Worm (Caenorhabditis elegans): ENCODE measurements around the gene ZK632.10.

Gene ZK632.10

ce11 chrIII:9793592-9794417 is 33.7 kb downstream of the ZK632.10 start, which contains the start of the genes R10E11.9 and mcm-6:
R10E11.9 (minus strand) TSS chrIII:9793642.
mcm-6 (plus strand) TSS chrIII:9794367.
- TF ChIP-seq ama-1 (optimal IDR thresholded peaks at IDR 0.05) = no peak
- TF ChIP-seq ama-1 (GFP tag; optimal IDR thresholded peaks at IDR 0.05) = no peak
- peak; percentile 94 for TF ChIP-seq madf-6 (GFP tag; IDR thresholded peaks at IDR 0.05)
- no peak for TF ChIP-seq fkh-3 (tag; optimal IDR thresholded peaks at IDR 0.05)
- no peak for TF ChIP-seq rpc-1 (optimal IDR thresholded peaks at IDR 0.05)
- TF ChIP-seq rpc-1 (tag; optimal IDR thresholded peaks at IDR 0.05) = no peak
- TF ChIP-seq ceh-58 (GFP tag; IDR thresholded peaks at IDR 0.05) = no peak
- TF ChIP-seq lsy-27 (tag; optimal IDR thresholded peaks at IDR 0.05; ENCODE audit: borderline replicate concordance, insufficient read depth) = no peak
- no peak for TF ChIP-seq F10E7.11 (tag; optimal IDR thresholded peaks at IDR 0.05)
- TF ChIP-seq mel-28 (tag; optimal IDR thresholded peaks at IDR 0.05; ENCODE audit: borderline replicate concordance) = no peak
- TF ChIP-seq ceh-91 (GFP tag; IDR thresholded peaks at IDR 0.05) = peak; percentile 72
- no peak for TF ChIP-seq F49E8.2 (tag; optimal IDR thresholded peaks at IDR 0.05; ENCODE audit: insufficient read depth)
- TF ChIP-seq ztf-22 (GFP tag; optimal IDR thresholded peaks at IDR 0.05) = no peak
- TF ChIP-seq snpc-4 (GFP tag; optimal IDR thresholded peaks at IDR 0.05) = no peak
- peak in 1 of 4 experiments; percentile 4 for TF ChIP-seq snpc-4 (tag; optimal IDR thresholded peaks at IDR 0.05)
- no peak for TF ChIP-seq F57C9.4 (tag; optimal IDR thresholded peaks at IDR 0.05)
- no peak for TF ChIP-seq rec-8 (tag; optimal IDR thresholded peaks at IDR 0.05)
- TF ChIP-seq lin-26 (GFP tag; IDR thresholded peaks at IDR 0.05) = no peak
- TF ChIP-seq Y53F4B.3 (GFP tag; IDR thresholded peaks at IDR 0.05) = no peak
- peak; percentile 87 for TF ChIP-seq efl-1 (GFP tag; optimal IDR thresholded peaks at IDR 0.05)
- peak; percentile 0 for TF ChIP-seq attf-5 (GFP tag; optimal IDR thresholded peaks at IDR 0.05)
- TF ChIP-seq hmg-1.2 (GFP tag; IDR thresholded peaks at IDR 0.05) = peak; percentile 96
- no peak for TF ChIP-seq snpc-1.1 (tag; optimal IDR thresholded peaks at IDR 0.05; ENCODE audit: insufficient read depth)
- no peak for TF ChIP-seq K12H6.12 (tag; optimal IDR thresholded peaks at IDR 0.05)
- TF ChIP-seq mcd-1 (GFP tag; IDR thresholded peaks at IDR 0.05) = peak; percentile 13; the same call in 1 of the 2 replicates
- TF ChIP-seq dpff-1 (tag; optimal IDR thresholded peaks at IDR 0.05) = no peak
- TF ChIP-seq F55B11.4 (tag; optimal IDR thresholded peaks at IDR 0.05; ENCODE audit: borderline replicate concordance, insufficient read depth) = no peak
- no peak for TF ChIP-seq C06A6.2 (GFP tag; conservative IDR thresholded peaks at IDR 0.05)
- TF ChIP-seq madf-3 (GFP tag; IDR thresholded peaks at IDR 0.05) = no peak
- no peak for TF ChIP-seq B0035.1 (tag; optimal IDR thresholded peaks at IDR 0.05)
- no peak for TF ChIP-seq athp-1 (tag; optimal IDR thresholded peaks at IDR 0.05)
- no peak for TF ChIP-seq ztf-3 (GFP tag; optimal IDR thresholded peaks at IDR 0.05)
- TF ChIP-seq unc-62 (GFP tag; optimal IDR thresholded peaks at IDR 0.05) = no peak
- peak; percentile 3 for TF ChIP-seq tlf-1 (GFP tag; optimal IDR thresholded peaks at IDR 0.05)
- TF ChIP-seq ceh-79 (tag; optimal IDR thresholded peaks at IDR 0.05) = no peak
- no peak for TF ChIP-seq sea-2 (GFP tag; IDR thresholded peaks at IDR 0.05)
- TF ChIP-seq rcor-1 (GFP tag; IDR thresholded peaks at IDR 0.05) = 0 out of 2 replicates have a peak, but pooled peaks have one; percentile 19
- TF ChIP-seq repo-1 (tag; optimal IDR thresholded peaks at IDR 0.05) = no peak
- no peak for TF ChIP-seq chd-7 (tag; optimal IDR thresholded peaks at IDR 0.05)
- no peak for TF ChIP-seq nhr-27 (tag; optimal IDR thresholded peaks at IDR 0.05)
- TF ChIP-seq lag-1 (GFP tag; IDR thresholded peaks at IDR 0.05) = no peak
- TF ChIP-seq unc-130 (GFP tag; optimal IDR thresholded peaks at IDR 0.05) = peak; percentile 37
- TF ChIP-seq snpc-1.3 (tag; optimal IDR thresholded peaks at IDR 0.05; ENCODE audit: insufficient read depth) = no peak
- no peak for TF ChIP-seq ets-4 (GFP tag; optimal IDR thresholded peaks at IDR 0.05)
- no peak for TF ChIP-seq nhr-80 (tag; optimal IDR thresholded peaks at IDR 0.05)
- no peak for TF ChIP-seq ekl-4 (GFP tag; IDR thresholded peaks at IDR 0.05)
- TF ChIP-seq aptf-2 (GFP tag; conservative IDR thresholded peaks at IDR 0.05) = no peak

Measured in whole organism, young adult.